Fruit fly (Drosophila melanogaster) S2 (cell line): ENCODE data around the gene CG5535.

Experiments used
- CG8478 ChIP-seq: fragments of >200 bp; optimal IDR thresholded peaks from 2 replicates; lab custom pipeline; 2018
- CTCF ChIP-seq, 2 experiments: fragments of >200 bp; optimal IDR thresholded peaks; 2 replicates each; lab custom pipeline; 2018

Gene CG5535

dm6 chr3L:17806357-17807025, 50.1 kb downstream of the CG5535 start, which contains the start of gene CG32187:
Gene CG32187, minus strand, starts transcription at chr3L:17806365.
- no peak for TF ChIP-seq CG8478 (lab: Kevin White, UChicago)
- no peak for TF ChIP-seq CTCF (optimal IDR thresholded peaks at IDR 0.05; lab: Kevin White, UChicago)

- TF ChIP-seq CTCF (optimal IDR thresholded peaks at IDR 0.05; lab: Kevin White, UChicago) (no peak), CG8478 (lab: Kevin White, UChicago) (no peak)
Observed at dm6 chr3L:17804511-17804910, 52.1 kb downstream of the CG5535 start, which contains the start of gene ais. Gene ais, minus strand, starts transcription at chr3L:17804715.
